Worm (Caenorhabditis elegans) whole organism, L4/young adult: ENCODE results near the gene tofu-6.

Experiments
- W03F9.2 ChIP-seq: fragments of 150-350 bp; optimal IDR thresholded peaks from 2 replicates; lab custom pipeline; 2014; ENCODE audit warnings: missing biosample characterization, missing genetic modification characterization
- dao-5 ChIP-seq: sonication (generic microtip); optimal IDR thresholded peaks from 2 replicates; lab custom pipeline; 2016; ENCODE audit warnings: missing genotype, missing genetic modification characterization, moderate library complexity, missing compliant biosample characterization
- him-1 ChIP-seq: sonication (generic microtip); optimal IDR thresholded peaks from 2 replicates; lab custom pipeline; 2016; ENCODE audit warnings: missing genotype, missing genetic modification reagents, missing genetic modification characterization, missing compliant biosample characterization

Gene tofu-6

ce11 chrII:5426470-5426869 is 5.4 kb downstream of the tofu-6 start:
- no peak for TF ChIP-seq him-1 (tag; lab: Kevin White, UChicago)
- no peak for TF ChIP-seq W03F9.2 (tag; lab: Kevin White, UChicago)
- no peak for TF ChIP-seq dao-5

- peak; percentile 6 for TF ChIP-seq W03F9.2 (tag; lab: Kevin White, UChicago)
- TF ChIP-seq dao-5: no peak
- TF ChIP-seq him-1 (tag; lab: Kevin White, UChicago): no peak
Observed at ce11 chrII:5429522-5430257, 8.6 kb downstream of the tofu-6 start, which contains the start of the genes F07F6.4 and F07F6.2. Gene F07F6.4 (minus strand): TSS chrII:5429572. Gene F07F6.2 (plus strand): TSS chrII:5430207.

- no peak for TF ChIP-seq him-1 (tag; lab: Kevin White, UChicago)
- TF ChIP-seq W03F9.2 (tag; lab: Kevin White, UChicago): no peak
- TF ChIP-seq dao-5: no peak
Observed at ce11 chrII:5433069-5433468, 12.0 kb downstream of the tofu-6 start, which contains the start of gene srx-114. Gene srx-114 (minus strand): TSS chrII:5433169.

- TF ChIP-seq him-1 (tag; lab: Kevin White, UChicago): no peak
- no peak for TF ChIP-seq dao-5
- TF ChIP-seq W03F9.2 (tag; lab: Kevin White, UChicago): no peak
Observed at ce11 chrII:5436833-5437232, 15.8 kb downstream of the tofu-6 start, which contains the start of gene dct-5. Gene dct-5 (minus strand): TSS chrII:5436933.

- TF ChIP-seq W03F9.2 (tag; lab: Kevin White, UChicago): no peak
Observed at ce11 chrII:5437586-5437985, 16.5 kb downstream of the tofu-6 start, which contains the start of gene F07F6.1. Gene F07F6.1 (plus strand): TSS chrII:5437886.

- no peak for TF ChIP-seq him-1 (tag; lab: Kevin White, UChicago)
- TF ChIP-seq W03F9.2 (tag; lab: Kevin White, UChicago): no peak
- TF ChIP-seq dao-5: no peak
Observed at ce11 chrII:5446506-5446905, 25.5 kb downstream of the tofu-6 start, which contains the start of gene nmr-1. Gene nmr-1 (minus strand): TSS chrII:5446606.

- no peak for TF ChIP-seq him-1 (tag; lab: Kevin White, UChicago)
- TF ChIP-seq dao-5: no peak
- no peak for TF ChIP-seq W03F9.2 (tag; lab: Kevin White, UChicago)
Observed at ce11 chrII:5447381-5447780, 26.3 kb downstream of the tofu-6 start, which contains the start of gene cex-1. Gene cex-1 (plus strand): TSS chrII:5447681.

ce11 chrII:5449219-5449618 is 28.2 kb downstream of the tofu-6 start:
- no peak for TF ChIP-seq W03F9.2 (tag; lab: Kevin White, UChicago)
- no peak for TF ChIP-seq dao-5
- TF ChIP-seq him-1 (tag; lab: Kevin White, UChicago): no peak

- TF ChIP-seq dao-5 (no peak), W03F9.2 (tag; lab: Kevin White, UChicago) (no peak), him-1 (tag; lab: Kevin White, UChicago) (no peak)
Observed at ce11 chrII:5449620-5450019, 28.6 kb downstream of the tofu-6 start.

- TF ChIP-seq W03F9.2 (tag; lab: Kevin White, UChicago) (no peak), dao-5 (no peak), him-1 (tag; lab: Kevin White, UChicago) (no peak)
Observed at ce11 chrII:5451278-5451677, 30.2 kb downstream of the tofu-6 start.

- no peak for TF ChIP-seq W03F9.2 (tag; lab: Kevin White, UChicago)
- no peak for TF ChIP-seq him-1 (tag; lab: Kevin White, UChicago)
- TF ChIP-seq dao-5: no peak
Observed at ce11 chrII:5453547-5453946, 32.5 kb downstream of the tofu-6 start, which contains the start of gene dhs-5. Gene dhs-5 (plus strand): TSS chrII:5453847.

ce11 chrII:5455650-5456355 is 34.8 kb downstream of the tofu-6 start, which contains the start of gene daz-1:
Gene daz-1 (plus strand): TSS chrII:5456305.
- TF ChIP-seq dao-5 (no peak), W03F9.2 (tag; lab: Kevin White, UChicago) (no peak), him-1 (tag; lab: Kevin White, UChicago) (no peak)

ce11 chrII:5458683-5459410 is 37.8 kb downstream of the tofu-6 start:
- TF ChIP-seq him-1 (tag; lab: Kevin White, UChicago) (no peak), dao-5 (no peak), W03F9.2 (tag; lab: Kevin White, UChicago) (no peak)
